Fruit fly (Drosophila melanogaster) whole organism, adult: Measurements from ENCODE around the gene CG15431.

ENCODE experiments used
- CG11617 ChIP-seq: fragments of 200-800 bp; sonication (Bioruptor generic); optimal IDR thresholded peaks from 2 replicates; lab custom pipeline; 2017; ENCODE audit warnings: mild to moderate bottlenecking, missing biosample characterization, missing genetic modification reagents, missing genetic modification characterization
- CG12768 ChIP-seq: fragments of 200-800 bp; sonication (Bioruptor generic); optimal IDR thresholded peaks from 2 replicates; lab custom pipeline; 2017; ENCODE audit warnings: missing biosample characterization, missing genetic modification characterization, mild to moderate bottlenecking, moderate library complexity, missing genetic modification reagents
- CG14711 ChIP-seq: fragments of 200-800 bp; sonication (Bioruptor generic); optimal IDR thresholded peaks from 2 replicates; lab custom pipeline; 2018; ENCODE audit warnings: missing biosample characterization, mild to moderate bottlenecking, missing genetic modification characterization, moderate library complexity
- CG1620 ChIP-seq: fragments of 200-800 bp; sonication (Bioruptor generic); optimal IDR thresholded peaks from 2 replicates; lab custom pipeline; 2016; ENCODE audit warnings: missing biosample characterization, missing genetic modification characterization
- CG5204 ChIP-seq: fragments of 200-800 bp; sonication (Bioruptor generic); optimal IDR thresholded peaks from 2 replicates; lab custom pipeline; 2016; ENCODE audit warnings: missing biosample characterization, missing genetic modification characterization
- CG7045 ChIP-seq: fragments of 200-800 bp; sonication (Bioruptor generic); optimal IDR thresholded peaks from 2 replicates; lab custom pipeline; 2017; ENCODE audit warnings: missing biosample characterization, mild to moderate bottlenecking, missing genetic modification characterization
- Mnt ChIP-seq: fragments of 200-800 bp; sonication (Bioruptor generic); optimal IDR thresholded peaks from 2 replicates; lab custom pipeline; 2016; ENCODE audit warnings: missing biosample characterization, mild to moderate bottlenecking, missing genetic modification characterization
- bab1 ChIP-seq: fragments of 200-800 bp; sonication (Bioruptor generic); optimal IDR thresholded peaks from 3 replicates; lab custom pipeline; 2019; ENCODE audit warnings: missing biosample characterization, mild to moderate bottlenecking, missing genetic modification characterization, moderate library complexity
- cic ChIP-seq: fragments of 200-800 bp; sonication (Bioruptor generic); optimal IDR thresholded peaks from 2 replicates; lab custom pipeline; 2017; ENCODE audit warnings: missing biosample characterization, mild to moderate bottlenecking, missing genetic modification characterization, moderate library complexity
- kay ChIP-seq: fragments of 200-800 bp; sonication (Bioruptor generic); peaks from one replicate; lab custom pipeline; 2016; ENCODE audit warnings: missing biosample characterization, missing genetic modification characterization, borderline replicate concordance
- pad ChIP-seq: fragments of 200-800 bp; sonication (Bioruptor generic); optimal IDR thresholded peaks from 3 replicates; lab custom pipeline; 2017; ENCODE audit warnings: missing biosample characterization, missing genetic modification characterization, mild to moderate bottlenecking, moderate library complexity, missing genetic modification reagents
- toe ChIP-seq: fragments of 200-800 bp; sonication (Bioruptor generic); optimal IDR thresholded peaks from 2 replicates; lab custom pipeline; 2016; ENCODE audit warnings: missing biosample characterization, missing genetic modification characterization

DNA sequence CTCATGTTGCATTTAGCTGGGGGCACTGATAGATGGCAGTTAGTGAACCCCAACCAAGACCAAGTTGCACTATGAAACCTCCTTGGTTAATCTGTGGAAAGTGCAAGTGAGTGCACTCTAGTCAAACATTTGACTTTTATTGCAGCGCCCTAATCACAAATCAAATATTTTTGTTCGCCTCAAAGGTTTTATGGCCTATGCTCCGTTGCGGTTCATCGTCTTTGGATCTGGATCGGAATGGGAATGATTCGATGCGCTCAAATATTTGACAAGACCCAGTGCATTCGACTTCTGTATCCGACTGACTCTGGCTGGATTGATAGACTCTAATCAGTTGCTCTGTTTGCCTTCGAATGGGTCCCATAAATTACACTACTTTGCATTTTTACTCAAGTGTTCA, 76.2 kb downstream of the CG15431 start:
- TF ChIP-seq CG11617 (GFP tag; lab: Kevin White, UChicago) (no peak), CG12768 (GFP tag; lab: Kevin White, UChicago) (no peak), kay (no peak), toe (GFP tag; lab: Kevin White, UChicago) (no peak), CG5204 (GFP tag; lab: Kevin White, UChicago) (no peak), cic (GFP tag; lab: Kevin White, UChicago) (no peak), pad (GFP tag; lab: Kevin White, UChicago) (no peak), bab1 (GFP tag; lab: Kevin White, UChicago) (no peak), CG14711 (tag; lab: Kevin White, UChicago) (no peak), Mnt (GFP tag; lab: Kevin White, UChicago) (no peak), CG7045 (GFP tag; lab: Kevin White, UChicago) (no peak), CG1620 (GFP tag; lab: Kevin White, UChicago) (no peak)
